Fruit fly (Drosophila melanogaster): ENCODE data around the gene CG13005.

DNA sequence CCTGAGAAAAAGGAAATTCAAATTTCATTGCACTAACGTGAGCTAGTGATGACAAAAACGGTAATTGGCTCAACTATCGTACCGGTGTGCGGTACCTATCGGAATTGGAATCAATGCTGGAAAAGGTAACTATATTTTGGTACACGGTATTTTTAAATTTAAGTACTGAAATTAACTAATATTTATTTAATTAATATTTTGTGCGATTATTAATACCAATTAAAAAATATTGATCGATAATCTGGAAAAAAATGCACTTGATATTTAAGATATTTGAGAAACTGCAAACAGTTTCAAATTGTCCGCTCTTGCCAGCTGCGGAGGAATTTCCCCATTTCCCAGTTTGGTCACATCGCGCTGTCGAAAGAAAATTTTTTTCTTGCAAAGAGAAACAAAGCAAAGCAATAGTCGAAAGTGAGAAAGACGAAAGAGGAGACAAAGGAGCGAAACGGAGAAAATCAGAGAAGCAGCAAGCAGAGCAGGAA, 16.0 kb upstream of the CG13005 start:
- TF ChIP-seq CG6272 (GFP tag; IDR thresholded peaks at IDR 0.05) = no peak
- no peak for TF ChIP-seq GATAe (GFP tag; conservative IDR thresholded peaks at IDR 0.05)
- peak; percentile 25 for TF ChIP-seq CG14710 (tag; optimal IDR thresholded peaks at IDR 0.05)
- TF ChIP-seq ase (GFP tag; IDR thresholded peaks at IDR 0.05) = no peak
- peak; percentile 5 for TF ChIP-seq CG30403 (GFP tag; optimal IDR thresholded peaks at IDR 0.05)
- no peak for TF ChIP-seq CG15269 (tag; optimal IDR thresholded peaks at IDR 0.05)
- no peak for TF ChIP-seq ken (GFP tag; IDR thresholded peaks at IDR 0.05)
- TF ChIP-seq kah (GFP tag; optimal IDR thresholded peaks at IDR 0.05) = no peak
- no peak for TF ChIP-seq scrt (GFP tag; optimal IDR thresholded peaks at IDR 0.05)
- no peak for TF ChIP-seq tin (GFP tag; optimal IDR thresholded peaks at IDR 0.05)
- no peak for TF ChIP-seq az2 (GFP tag; optimal IDR thresholded peaks at IDR 0.05)
- TF ChIP-seq Six4 (GFP tag; optimal IDR thresholded peaks at IDR 0.05) = no peak
- peak; percentile 36; the same call in 2 of the 3 replicates for TF ChIP-seq row (GFP tag; IDR thresholded peaks at IDR 0.05)
- TF ChIP-seq repo (GFP tag; optimal IDR thresholded peaks at IDR 0.05) = no peak

All from whole organism, embryonic.